Fruit fly (Drosophila melanogaster) whole organism, embryonic: ENCODE data around the gene CG31211.

Experiments used
- Atf-2 ChIP-seq: fragments of 200-800 bp; sonication (Bioruptor generic); optimal IDR thresholded peaks from 2 replicates; lab custom pipeline; 2016; ENCODE audit warnings: missing biosample characterization, missing genetic modification characterization
- CG10431 ChIP-seq: fragments of 200-800 bp; sonication (Bioruptor generic); optimal IDR thresholded peaks from 3 replicates; lab custom pipeline; 2018; ENCODE audit warnings: missing biosample characterization, mild to moderate bottlenecking, missing genetic modification characterization
- CG11504 ChIP-seq: fragments of 200-800 bp; sonication (Bioruptor generic); optimal IDR thresholded peaks from 3 replicates; lab custom pipeline; 2019; ENCODE audit warnings: missing biosample characterization, mild to moderate bottlenecking, missing genetic modification characterization, moderate library complexity
- CG11560 ChIP-seq: fragments of 200-800 bp; sonication (Bioruptor generic); IDR thresholded peaks from 3 replicates; pipeline ENCODE4 v1.3.6; 2022; ENCODE audit warnings: missing biosample characterization, missing genetic modification characterization
- CG12071 ChIP-seq: fragments of 200-800 bp; sonication (Bioruptor generic); optimal IDR thresholded peaks from 3 replicates; lab custom pipeline; 2018; ENCODE audit warnings: missing biosample characterization, mild to moderate bottlenecking, missing genetic modification characterization
- CG12104 ChIP-seq: fragments of 200-800 bp; sonication (Bioruptor generic); optimal IDR thresholded peaks from 3 replicates; lab custom pipeline; 2016; ENCODE audit warnings: missing biosample characterization, missing genetic modification characterization
- CG12391 ChIP-seq: fragments of 200-800 bp; sonication (Bioruptor generic); optimal IDR thresholded peaks from 3 replicates; lab custom pipeline; 2018; ENCODE audit warnings: missing biosample characterization, mild to moderate bottlenecking, missing genetic modification characterization, moderate library complexity
- CG13624 ChIP-seq: fragments of 200-800 bp; sonication (Bioruptor generic); optimal IDR thresholded peaks from 2 replicates; lab custom pipeline; 2016; ENCODE audit warnings: missing biosample characterization, missing genetic modification characterization
- CG14050 ChIP-seq: fragments of 200-800 bp; sonication (Bioruptor generic); IDR thresholded peaks from 3 replicates; pipeline ENCODE4 v1.3.6; 2022; ENCODE audit warnings: missing biosample characterization, missing genetic modification characterization
- CG14441 ChIP-seq: fragments of 200-800 bp; sonication (Bioruptor generic); IDR thresholded peaks from 2 replicates; pipeline ENCODE4 v1.3.6; 2022; ENCODE audit warnings: missing biosample characterization, missing genetic modification characterization
- CG16779 ChIP-seq: fragments of 200-800 bp; sonication (Bioruptor generic); IDR thresholded peaks from 2 replicates; pipeline ENCODE4 v1.3.6; 2022; ENCODE audit warnings: missing biosample characterization, missing genetic modification characterization
- CG17359 ChIP-seq: fragments of 200-800 bp; sonication (Bioruptor generic); optimal IDR thresholded peaks from 3 replicates; lab custom pipeline; 2018; ENCODE audit warnings: missing biosample characterization, mild to moderate bottlenecking, missing genetic modification characterization, moderate library complexity
- CG17385 ChIP-seq: fragments of 200-800 bp; sonication (Bioruptor generic); optimal IDR thresholded peaks from 3 replicates; lab custom pipeline; 2018; ENCODE audit warnings: missing biosample characterization, mild to moderate bottlenecking, missing genetic modification characterization
- CG17612 ChIP-seq: fragments of 200-800 bp; sonication (Bioruptor generic); IDR thresholded peaks from 2 replicates; pipeline ENCODE4 v1.3.6; 2022; ENCODE audit warnings: missing biosample characterization, missing genetic modification characterization
- CG18011 ChIP-seq: fragments of 200-800 bp; sonication (Bioruptor generic); optimal IDR thresholded peaks from 2 replicates; lab custom pipeline; 2017; ENCODE audit warnings: missing biosample characterization, missing genetic modification characterization, mild to moderate bottlenecking, moderate library complexity, missing genotype
- CG3281 ChIP-seq: fragments of 200-800 bp; sonication (Bioruptor generic); optimal IDR thresholded peaks from 3 replicates; lab custom pipeline; 2017; ENCODE audit warnings: missing biosample characterization, mild to moderate bottlenecking, missing genetic modification characterization
- CG3407 ChIP-seq: fragments of 200-800 bp; sonication (Bioruptor generic); optimal IDR thresholded peaks from 2 replicates; lab custom pipeline; 2018; ENCODE audit warnings: missing biosample characterization, mild to moderate bottlenecking, missing genetic modification characterization
- CG34422 ChIP-seq: fragments of 200-800 bp; sonication (Bioruptor generic); IDR thresholded peaks from 3 replicates; pipeline ENCODE4 v1.3.6; 2022; ENCODE audit warnings: missing biosample characterization, missing genetic modification characterization
- CG3847 ChIP-seq: fragments of 200-800 bp; sonication (Bioruptor generic); IDR thresholded peaks from 2 replicates; pipeline ENCODE4 v1.3.6; 2022; ENCODE audit warnings: missing biosample characterization, missing genetic modification characterization
- CG4360 ChIP-seq: fragments of 200-800 bp; sonication (Bioruptor generic); IDR thresholded peaks from 2 replicates; pipeline ENCODE4 v1.3.6; 2022; ENCODE audit warnings: missing biosample characterization, missing genetic modification characterization
- CG5953 ChIP-seq: fragments of 200-800 bp; sonication (Bioruptor generic); IDR thresholded peaks from 2 replicates; pipeline ENCODE4 v1.3.6; 2022; ENCODE audit warnings: missing biosample characterization, missing genetic modification characterization
- CG6272 ChIP-seq: fragments of 200-800 bp; sonication (Bioruptor generic); IDR thresholded peaks from 2 replicates; pipeline ENCODE4 v1.3.6; 2022; ENCODE audit warnings: missing biosample characterization, missing genetic modification characterization
- CG6813 ChIP-seq: fragments of 200-800 bp; sonication (Bioruptor generic); optimal IDR thresholded peaks from 2 replicates; lab custom pipeline; 2017; ENCODE audit warnings: missing biosample characterization, missing genetic modification characterization, mild to moderate bottlenecking, moderate library complexity, missing genetic modification reagents
- CG7357 ChIP-seq: fragments of 200-800 bp; sonication (Bioruptor generic); IDR thresholded peaks from 3 replicates; pipeline ENCODE4 v1.3.6; 2022; ENCODE audit warnings: missing biosample characterization, missing genetic modification characterization
- CG7963 ChIP-seq: fragments of 200-800 bp; sonication (Bioruptor generic); IDR thresholded peaks from 3 replicates; pipeline ENCODE4 v1.3.6; 2022; ENCODE audit warnings: missing biosample characterization, missing genetic modification characterization; ENCODE audit not compliant: partially characterized antibody
- CG8944 ChIP-seq: fragments of 200-800 bp; sonication (Bioruptor generic); optimal IDR thresholded peaks from 3 replicates; lab custom pipeline; 2016; ENCODE audit warnings: missing biosample characterization, missing genetic modification characterization
- CG9817 ChIP-seq: fragments of 200-800 bp; sonication (Bioruptor generic); optimal IDR thresholded peaks from 2 replicates; lab custom pipeline; 2018; ENCODE audit warnings: missing biosample characterization, mild to moderate bottlenecking, missing genetic modification characterization, moderate library complexity
- CHES-1-like ChIP-seq: fragments of 200-800 bp; sonication (Bioruptor generic); optimal IDR thresholded peaks from 2 replicates; lab custom pipeline; 2016; ENCODE audit warnings: missing biosample characterization, missing genetic modification characterization
- D19A ChIP-seq: fragments of 200-800 bp; optimal IDR thresholded peaks from 3 replicates; lab custom pipeline; 2019; ENCODE audit warnings: missing biosample characterization, mild to moderate bottlenecking, missing genetic modification characterization, moderate library complexity
- Ets97D ChIP-seq: fragments of 200-800 bp; sonication (Bioruptor generic); optimal IDR thresholded peaks from 3 replicates; lab custom pipeline; 2016; ENCODE audit warnings: missing biosample characterization, missing genetic modification characterization
- Hey ChIP-seq: fragments of 200-800 bp; sonication (Bioruptor generic); optimal IDR thresholded peaks from 3 replicates; lab custom pipeline; 2018; ENCODE audit warnings: missing biosample characterization, mild to moderate bottlenecking, missing genetic modification characterization
- Lpt ChIP-seq: fragments of >200 bp; optimal IDR thresholded peaks from 2 replicates; lab custom pipeline; 2018; ENCODE audit warnings: missing biosample characterization, missing genetic modification characterization
- Opbp ChIP-seq: fragments of 200-800 bp; sonication (Bioruptor generic); IDR thresholded peaks from 3 replicates; pipeline ENCODE4 v1.3.6; 2022; ENCODE audit warnings: missing biosample characterization, missing genetic modification characterization; ENCODE audit not compliant: partially characterized antibody
- Optix ChIP-seq: fragments of 200-800 bp; sonication (Bioruptor generic); IDR thresholded peaks from 3 replicates; pipeline ENCODE4 v1.3.6; 2022; ENCODE audit warnings: missing biosample characterization, missing genetic modification characterization
- Rfx ChIP-seq: fragments of 200-800 bp; sonication (Bioruptor generic); IDR thresholded peaks from 2 replicates; pipeline ENCODE4 v1.3.6; 2022; ENCODE audit warnings: missing biosample characterization, missing genetic modification characterization
- Xrp1 ChIP-seq: fragments of 200-800 bp; sonication (Bioruptor generic); IDR thresholded peaks from 2 replicates; pipeline ENCODE4 v1.3.6; 2022; ENCODE audit warnings: missing biosample characterization, missing genetic modification characterization
- dati ChIP-seq: fragments of 200-800 bp; sonication (Bioruptor generic); IDR thresholded peaks from 2 replicates; pipeline ENCODE4 v1.3.6; 2022; ENCODE audit warnings: missing biosample characterization, missing genetic modification characterization
- dimm ChIP-seq: fragments of 200-800 bp; sonication (Bioruptor generic); IDR thresholded peaks from 2 replicates; pipeline ENCODE4 v1.3.6; 2022; ENCODE audit warnings: missing biosample characterization, missing genetic modification characterization
- fd3F ChIP-seq: fragments of 200-800 bp; sonication (Bioruptor generic); optimal IDR thresholded peaks from 2 replicates; lab custom pipeline; 2018; ENCODE audit warnings: missing biosample characterization, mild to moderate bottlenecking, missing genetic modification characterization, moderate library complexity
- gsb ChIP-seq: fragments of 200-800 bp; sonication (Bioruptor generic); IDR thresholded peaks from 2 replicates; pipeline ENCODE4 v1.3.6; 2022; ENCODE audit warnings: missing biosample characterization, missing genetic modification characterization
- jumu ChIP-seq: fragments of 200-800 bp; sonication (Bioruptor generic); optimal IDR thresholded peaks from 3 replicates; lab custom pipeline; 2016; ENCODE audit warnings: missing biosample characterization, missing genetic modification characterization
- lmd ChIP-seq: fragments of 200-800 bp; sonication (Bioruptor generic); IDR thresholded peaks from 2 replicates; pipeline ENCODE4 v1.3.6; 2022; ENCODE audit warnings: missing biosample characterization, missing genetic modification characterization
- mirr ChIP-seq: fragments of 200-800 bp; sonication (Bioruptor generic); optimal IDR thresholded peaks from 3 replicates; lab custom pipeline; 2018; ENCODE audit warnings: missing biosample characterization, mild to moderate bottlenecking, missing genetic modification characterization
- mld ChIP-seq: fragments of 200-800 bp; sonication (Bioruptor generic); IDR thresholded peaks from 3 replicates; pipeline ENCODE4 v1.3.6; 2022; ENCODE audit warnings: missing biosample characterization, missing genetic modification characterization; ENCODE audit not compliant: partially characterized antibody
- nerfin-2 ChIP-seq: fragments of 200-800 bp; sonication (Bioruptor generic); IDR thresholded peaks from 2 replicates; pipeline ENCODE4 v1.3.6; 2022; ENCODE audit warnings: missing biosample characterization, missing genetic modification characterization; ENCODE audit not compliant: partially characterized antibody
- odd ChIP-seq: fragments of 200-800 bp; sonication (Bioruptor generic); optimal IDR thresholded peaks from 2 replicates; lab custom pipeline; 2017; ENCODE audit warnings: missing biosample characterization, mild to moderate bottlenecking, missing genetic modification characterization
- prd ChIP-seq, 3 experiments: fragments of >200 bp in 2 of 3; fragments of 200-800 bp in 1 of 3; sonication (Bioruptor generic) in 1 of 3; optimal IDR thresholded peaks in 2 of 3; IDR thresholded peaks in 1 of 3; 2 replicates in 2 of 3; 3 replicates in 1 of 3; pipeline versions ENCODE4 v1.3.6 to Lab custom; 2017 to 2022; ENCODE audit warnings: missing biosample characterization in 1 of 3, missing genetic modification characterization in 1 of 3
- ro ChIP-seq: fragments of 200-800 bp; sonication (Bioruptor generic); IDR thresholded peaks from 2 replicates; pipeline ENCODE4 v1.3.6; 2022; ENCODE audit warnings: missing biosample characterization, missing genetic modification characterization
- sim ChIP-seq: fragments of 200-800 bp; sonication (Bioruptor generic); IDR thresholded peaks from 2 replicates; pipeline ENCODE4 v1.3.6; 2022; ENCODE audit warnings: missing biosample characterization, missing genetic modification characterization
- vfl ChIP-seq: fragments of 200-800 bp; sonication (Bioruptor generic); optimal IDR thresholded peaks from 2 replicates; lab custom pipeline; 2016; ENCODE audit warnings: missing biosample characterization, missing genetic modification characterization
- z ChIP-seq: fragments of 200-800 bp; sonication (Bioruptor generic); IDR thresholded peaks from 3 replicates; pipeline ENCODE4 v1.3.6; 2022; ENCODE audit warnings: missing biosample characterization, missing genetic modification characterization
- zen2 ChIP-seq: fragments of 200-800 bp; sonication (Bioruptor generic); IDR thresholded peaks from 3 replicates; pipeline ENCODE4 v1.3.6; 2022; ENCODE audit warnings: missing biosample characterization, missing genetic modification characterization; ENCODE audit not compliant: partially characterized antibody

CG31211 gene

DNA sequence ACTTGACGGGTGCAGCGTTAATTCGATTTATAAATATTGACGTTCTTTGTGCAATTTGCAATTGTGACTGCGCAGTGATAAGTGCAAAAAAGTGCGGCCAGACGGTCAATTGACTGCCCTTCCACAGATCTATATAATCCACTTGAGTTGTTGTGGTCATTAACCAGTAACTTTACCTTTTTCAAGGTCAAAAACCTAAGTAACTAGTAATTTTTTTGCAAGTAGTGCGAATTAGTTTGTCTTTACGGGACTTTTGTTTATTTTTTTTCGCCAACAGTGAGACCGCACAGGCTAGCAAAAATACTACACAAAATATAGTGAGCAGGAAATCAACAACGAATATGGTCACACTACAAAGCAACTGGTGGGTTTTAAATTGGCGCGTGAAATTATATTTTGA is 25.2 kb downstream of the CG31211 start, which contains the start of gene Tango9 (continued):
- TF ChIP-seq CG6272 (GFP tag; lab: Robert Waterston, UW) (no peak), D19A (tag; lab: Kevin White, UChicago) (no peak), CG16779 (GFP tag; lab: Robert Waterston, UW) (no peak), CG3281 (GFP tag; lab: Kevin White, UChicago) (no peak), CHES-1-like (GFP tag; lab: Kevin White, UChicago) (peak; percentile 24), CG5953 (GFP tag; lab: Robert Waterston, UW) (no peak), CG4360 (no peak), Ets97D (GFP tag; lab: Kevin White, UChicago) (peak; percentile 88), vfl (GFP tag; lab: Kevin White, UChicago) (no peak), fd3F (no peak), CG12104 (GFP tag; lab: Kevin White, UChicago) (no peak), CG12391 (tag; lab: Kevin White, UChicago) (peak; percentile 26), zen2 (no peak), dati (GFP tag; lab: Robert Waterston, UW) (no peak), CG3847 (GFP tag; lab: Robert Waterston, UW) (no peak), nerfin-2 (GFP tag; lab: Robert Waterston, UW) (no peak), dimm (GFP tag; lab: Robert Waterston, UW) (no peak), lmd (GFP tag; lab: Robert Waterston, UW) (no peak), CG11504 (tag; lab: Kevin White, UChicago) (peak; percentile 47), jumu (GFP tag; lab: Kevin White, UChicago) (no peak), CG10431 (GFP tag; lab: Kevin White, UChicago) (no peak), CG6813 (GFP tag; lab: Kevin White, UChicago) (no peak), CG7963 (no peak), ro (GFP tag; lab: Robert Waterston, UW) (no peak), odd (GFP tag; lab: Kevin White, UChicago) (no peak), Hey (no peak), CG18011 (GFP tag; lab: Kevin White, UChicago) (no peak), CG14050 (GFP tag; lab: Robert Waterston, UW) (no peak), Lpt (no peak), CG17359 (tag; lab: Kevin White, UChicago) (no peak), CG17385 (GFP tag; lab: Kevin White, UChicago) (peak; percentile 17), Atf-2 (GFP tag; lab: Kevin White, UChicago) (no peak), sim (GFP tag; lab: Robert Waterston, UW) (no peak), CG12071 (GFP tag; lab: Kevin White, UChicago) (no peak), Rfx (GFP tag; lab: Robert Waterston, UW) (peak; percentile 13; the same call in 1 of the 2 replicates), CG3407 (no peak), Xrp1 (GFP tag; lab: Robert Waterston, UW) (0 out of 2 replicates have a peak, but pooled peaks have one; percentile 25), z (GFP tag; lab: Robert Waterston, UW) (no peak), Optix (no peak), mirr (GFP tag; lab: Kevin White, UChicago) (no peak), CG17612 (GFP tag; lab: Robert Waterston, UW) (no peak), CG13624 (peak; percentile 16), mld (no peak), CG34422 (GFP tag; lab: Robert Waterston, UW) (peak; percentile 25; the same call in 1 of the 3 replicates), gsb (no peak), Opbp (GFP tag; lab: Robert Waterston, UW) (no peak), CG8944 (GFP tag; lab: Kevin White, UChicago) (no peak), CG7357 (GFP tag; lab: Robert Waterston, UW) (no peak), prd (optimal IDR thresholded peaks at IDR 0.05; lab: Kevin White, UChicago) (no peak), prd (GFP tag; IDR thresholded peaks at IDR 0.05; lab: Robert Waterston, UW) (no peak), CG14441 (no peak), CG11560 (no peak), CG9817 (tag; lab: Kevin White, UChicago) (no peak)
